Worm (Caenorhabditis elegans) whole organism, mixed stage, embryonic: ENCODE measurements around the gene suox-1.

ENCODE experiments used
- M03D4.4 ChIP-seq: sonication (generic microtip); optimal IDR thresholded peaks from 2 replicates; lab custom pipeline; 2017; ENCODE audit warnings: mild to moderate bottlenecking, missing genetic modification characterization, missing compliant biosample characterization
- bed-3 ChIP-seq: fragments of 200-800 bp; sonication (Bioruptor generic); optimal IDR thresholded peaks from 3 replicates; lab custom pipeline; 2018; ENCODE audit warnings: mild to moderate bottlenecking, missing genetic modification characterization, moderate library complexity, missing compliant biosample characterization
- blmp-1 ChIP-seq: fragments of 150-350 bp; optimal IDR thresholded peaks from 2 replicates; lab custom pipeline; 2014; ENCODE audit warnings: missing biosample characterization, missing genetic modification characterization
- ceh-39 ChIP-seq: fragments of 150-350 bp; optimal IDR thresholded peaks from 2 replicates; lab custom pipeline; 2014; ENCODE audit warnings: missing biosample characterization, missing genetic modification characterization
- ceh-43 ChIP-seq: fragments of 200-800 bp; sonication (Bioruptor generic); optimal IDR thresholded peaks from 2 replicates; lab custom pipeline; 2018; ENCODE audit warnings: mild to moderate bottlenecking, missing genetic modification characterization, moderate library complexity, missing compliant biosample characterization
- ceh-83 ChIP-seq: fragments of 200-800 bp; sonication (Bioruptor generic); optimal IDR thresholded peaks from 2 replicates; lab custom pipeline; 2018; ENCODE audit warnings: mild to moderate bottlenecking, missing genetic modification characterization, missing compliant biosample characterization
- ces-1 ChIP-seq: fragments of 150-350 bp; optimal IDR thresholded peaks from 2 replicates; lab custom pipeline; 2014; ENCODE audit warnings: missing biosample characterization, missing genetic modification reagents, missing genetic modification characterization
- cnd-1 ChIP-seq: fragments of 200-800 bp; sonication (Bioruptor generic); optimal IDR thresholded peaks from 2 replicates; lab custom pipeline; 2018; ENCODE audit warnings: mild to moderate bottlenecking, missing genetic modification characterization, missing compliant biosample characterization
- drap-1 ChIP-seq: fragments of 200-800 bp; sonication (Bioruptor generic); optimal IDR thresholded peaks from 3 replicates; lab custom pipeline; 2018; ENCODE audit warnings: mild to moderate bottlenecking, missing genetic modification characterization, missing compliant biosample characterization
- elt-1 ChIP-seq: sonication (generic microtip); optimal IDR thresholded peaks from 2 replicates; lab custom pipeline; 2017; ENCODE audit warnings: missing genetic modification characterization, mild to moderate bottlenecking, missing compliant biosample characterization, antibody characterized with exemption, moderate library complexity, borderline replicate concordance; ENCODE audit not compliant: insufficient read depth
- elt-3 ChIP-seq: fragments of 150-350 bp; optimal IDR thresholded peaks from 2 replicates; lab custom pipeline; 2014; ENCODE audit warnings: missing biosample characterization, missing genetic modification characterization
- flh-1 ChIP-seq: fragments of 200-800 bp; sonication (Bioruptor generic); optimal IDR thresholded peaks from 2 replicates; lab custom pipeline; 2018; ENCODE audit warnings: mild to moderate bottlenecking, missing genetic modification characterization, moderate library complexity, missing compliant biosample characterization
- hlh-1 ChIP-seq: fragments of 150-350 bp; optimal IDR thresholded peaks from 2 replicates; lab custom pipeline; 2014; ENCODE audit warnings: missing biosample characterization, missing genetic modification reagents, missing genetic modification characterization
- lin-13 ChIP-seq: fragments of 150-350 bp; optimal IDR thresholded peaks from 2 replicates; lab custom pipeline; 2014; ENCODE audit warnings: missing biosample characterization, missing genetic modification characterization
- lin-32 ChIP-seq: fragments of 200-800 bp; sonication (Bioruptor generic); optimal IDR thresholded peaks from 2 replicates; lab custom pipeline; 2018; ENCODE audit warnings: mild to moderate bottlenecking, missing genetic modification characterization, missing compliant biosample characterization
- lsy-2 ChIP-seq: fragments of 150-350 bp; optimal IDR thresholded peaks from 2 replicates; lab custom pipeline; 2014; ENCODE audit warnings: missing biosample characterization, missing genetic modification characterization
- mab-5 ChIP-seq: fragments of 150-350 bp; optimal IDR thresholded peaks from 2 replicates; lab custom pipeline; 2014; ENCODE audit warnings: missing biosample characterization, missing genetic modification characterization
- mep-1 ChIP-seq: fragments of 150-350 bp; optimal IDR thresholded peaks from 2 replicates; lab custom pipeline; 2017; ENCODE audit warnings: missing biosample characterization, missing genetic modification reagents, missing genetic modification characterization, inconsistent platforms
- mls-2 ChIP-seq: sonication (generic microtip); optimal IDR thresholded peaks from 2 replicates; lab custom pipeline; 2016; ENCODE audit warnings: mild to moderate bottlenecking, missing genetic modification characterization, moderate library complexity, missing compliant biosample characterization
- nhr-2 ChIP-seq: fragments of 150-350 bp; optimal IDR thresholded peaks from 2 replicates; lab custom pipeline; 2014; ENCODE audit warnings: missing biosample characterization, missing genetic modification characterization
- nhr-237 ChIP-seq: fragments of 150-350 bp; optimal IDR thresholded peaks from 2 replicates; lab custom pipeline; 2014; ENCODE audit warnings: missing biosample characterization, missing genetic modification characterization
- nhr-28 ChIP-seq: fragments of 150-350 bp; optimal IDR thresholded peaks from 2 replicates; lab custom pipeline; 2014; ENCODE audit warnings: missing biosample characterization, missing genetic modification characterization
- nhr-76 ChIP-seq: sonication (generic microtip); optimal IDR thresholded peaks from 2 replicates; lab custom pipeline; 2017; ENCODE audit warnings: missing biosample characterization, missing genetic modification characterization
- pha-4 ChIP-seq: fragments of 150-350 bp; optimal IDR thresholded peaks from 2 replicates; lab custom pipeline; 2018; ENCODE audit warnings: missing biosample characterization, missing genetic modification reagents, missing genetic modification characterization
- sem-2 ChIP-seq: fragments of 200-800 bp; sonication (Bioruptor generic); optimal IDR thresholded peaks from 2 replicates; lab custom pipeline; 2018; ENCODE audit warnings: mild to moderate bottlenecking, missing genetic modification characterization, missing compliant biosample characterization
- snpc-4 ChIP-seq: fragments of 150-350 bp; optimal IDR thresholded peaks from 2 replicates; lab custom pipeline; 2014; ENCODE audit warnings: missing biosample characterization, missing genetic modification characterization
- sptf-1 ChIP-seq: sonication (generic microtip); optimal IDR thresholded peaks from 2 replicates; lab custom pipeline; 2017; ENCODE audit warnings: mild to moderate bottlenecking, missing genetic modification characterization, moderate library complexity, missing compliant biosample characterization
- unc-120 ChIP-seq: sonication (generic microtip); optimal IDR thresholded peaks from 2 replicates; lab custom pipeline; 2017; ENCODE audit warnings: missing genetic modification characterization, missing compliant biosample characterization; ENCODE audit not compliant: poor library complexity, severe bottlenecking
- unc-39 ChIP-seq: fragments of 150-350 bp; optimal IDR thresholded peaks from 2 replicates; lab custom pipeline; 2014; ENCODE audit warnings: missing biosample characterization, missing genetic modification characterization
- unc-62 ChIP-seq: fragments of 150-350 bp; optimal IDR thresholded peaks from 2 replicates; lab custom pipeline; 2014; ENCODE audit warnings: missing biosample characterization, missing genetic modification reagents, missing genetic modification characterization
- ztf-11 ChIP-seq: fragments of 150-350 bp; optimal IDR thresholded peaks from 2 replicates; lab custom pipeline; 2014; ENCODE audit warnings: missing biosample characterization, missing genetic modification characterization

Gene suox-1

ce11 chrX:15509681-15510080, 12.3 kb downstream of the suox-1 start, which contains the start of gene eat-20:
Gene eat-20 (plus strand): TSS chrX:15510011.
- no peak for TF ChIP-seq cnd-1
- TF ChIP-seq bed-3 (GFP tag; lab: Kevin White, UChicago): no peak
- no peak for TF ChIP-seq nhr-237 (tag; lab: Kevin White, UChicago)
- TF ChIP-seq sptf-1: no peak
- TF ChIP-seq unc-120: no peak
- TF ChIP-seq mab-5 (tag; lab: Kevin White, UChicago): no peak
- TF ChIP-seq ceh-39: no peak
- TF ChIP-seq ztf-11: no peak
- TF ChIP-seq snpc-4 (tag; lab: Kevin White, UChicago): no peak
- no peak for TF ChIP-seq mep-1
- TF ChIP-seq ces-1: no peak
- no peak for TF ChIP-seq mls-2 (tag; lab: Kevin White, UChicago)
- no peak for TF ChIP-seq lin-32
- TF ChIP-seq lin-13 (tag; lab: Kevin White, UChicago): no peak
- TF ChIP-seq elt-3 (tag; lab: Kevin White, UChicago): no peak
- no peak for TF ChIP-seq flh-1
- TF ChIP-seq drap-1: no peak

ce11 chrX:15514547-15514946, 17.2 kb downstream of the suox-1 start:
- TF ChIP-seq lin-13 (tag; lab: Kevin White, UChicago) (no peak), ceh-43 (GFP tag; lab: Kevin White, UChicago) (no peak), snpc-4 (tag; lab: Kevin White, UChicago) (no peak), nhr-76 (tag; lab: Kevin White, UChicago) (no peak)
- TF ChIP-seq, all 35 proteins: peak for 0

ce11 chrX:15515798-15516197, 18.4 kb downstream of the suox-1 start:
- TF ChIP-seq pha-4: no peak
- TF ChIP-seq unc-62 (GFP tag; lab: Kevin White, UChicago): no peak
- peak; percentile 51 for TF ChIP-seq M03D4.4 (tag; lab: Kevin White, UChicago)
- TF ChIP-seq ces-1: no peak
- peak; percentile 41 for TF ChIP-seq sptf-1
- no peak for TF ChIP-seq snpc-4 (tag; lab: Kevin White, UChicago)
- TF ChIP-seq sem-2 (GFP tag; lab: Kevin White, UChicago): peak; percentile 18
- peak; percentile 21 for TF ChIP-seq unc-120
- TF ChIP-seq, all 35 proteins: peak for 4

- TF ChIP-seq nhr-76 (tag; lab: Kevin White, UChicago) (no peak), unc-39 (no peak), unc-120 (no peak), blmp-1 (no peak), ces-1 (no peak), unc-62 (GFP tag; lab: Kevin White, UChicago) (no peak), M03D4.4 (tag; lab: Kevin White, UChicago) (no peak), mls-2 (tag; lab: Kevin White, UChicago) (no peak), lin-32 (no peak), hlh-1 (tag; lab: Kevin White, UChicago) (no peak), lin-13 (tag; lab: Kevin White, UChicago) (no peak), sem-2 (GFP tag; lab: Kevin White, UChicago) (no peak), ceh-83 (no peak)
Observed at ce11 chrX:15528472-15528871, 31.1 kb downstream of the suox-1 start.

- TF ChIP-seq ces-1 (peak; percentile 65), bed-3 (GFP tag; lab: Kevin White, UChicago) (no peak)
Observed at ce11 chrX:15533260-15533659, 35.9 kb downstream of the suox-1 start.

ce11 chrX:15535190-15535636, 37.9 kb downstream of the suox-1 start:
- TF ChIP-seq unc-120 (peak; percentile 64), ztf-11 (no peak), elt-3 (tag; lab: Kevin White, UChicago) (no peak), drap-1 (peak; percentile 11), ces-1 (peak; percentile 72), mep-1 (no peak), sptf-1 (peak; percentile 15), bed-3 (GFP tag; lab: Kevin White, UChicago) (no peak), hlh-1 (tag; lab: Kevin White, UChicago) (peak; percentile 31)

ce11 chrX:15536017-15536416, 38.7 kb downstream of the suox-1 start:
- TF ChIP-seq lin-13 (tag; lab: Kevin White, UChicago) (no peak), nhr-76 (tag; lab: Kevin White, UChicago) (no peak), mab-5 (tag; lab: Kevin White, UChicago) (no peak), hlh-1 (tag; lab: Kevin White, UChicago) (no peak), nhr-2 (no peak), M03D4.4 (tag; lab: Kevin White, UChicago) (no peak), ceh-83 (no peak), flh-1 (no peak), nhr-28 (no peak), lin-32 (no peak), sptf-1 (no peak), lsy-2 (no peak), sem-2 (GFP tag; lab: Kevin White, UChicago) (no peak), elt-1 (tag; lab: Kevin White, UChicago) (no peak)
